Worm (Caenorhabditis elegans): ENCODE data around the gene F46C5.2.

Gene F46C5.2

ce11 chrII:8787376-8787775 lies 41.7 kb downstream of the F46C5.2 start (continued):
- TF ChIP-seq nhr-76 (tag; optimal IDR thresholded peaks at IDR 0.05) (peak; percentile 20), lsy-2 (tag; optimal IDR thresholded peaks at IDR 0.05) (peak; percentile 74 to 94), Y75B8A.6 (GFP tag; IDR thresholded peaks at IDR 0.05) (no peak), daf-8 (GFP tag; IDR thresholded peaks at IDR 0.05) (no peak), egl-27 (tag; optimal IDR thresholded peaks at IDR 0.05) (no peak), tag-97 (GFP tag; IDR thresholded peaks at IDR 0.05) (no peak), nhr-48 (tag; optimal IDR thresholded peaks at IDR 0.05) (peak; percentile 70), hmg-1.1 (GFP tag; IDR thresholded peaks at IDR 0.05) (peak; percentile 91), nhr-102 (tag; optimal IDR thresholded peaks at IDR 0.05) (peak; percentile 75), rbr-2 (tag; optimal IDR thresholded peaks at IDR 0.05) (peak; percentile 93), ztf-7 (tag; optimal IDR thresholded peaks at IDR 0.05) (peak; percentile 78), arid-1 (GFP tag; conservative IDR thresholded peaks at IDR 0.05) (peak; percentile 66; the same call in 1 of the 2 replicates), ztf-11 (tag; optimal IDR thresholded peaks at IDR 0.05) (no peak), F49E8.2 (tag; optimal IDR thresholded peaks at IDR 0.05; ENCODE audit: borderline replicate concordance) (no peak), nhr-10 (tag; optimal IDR thresholded peaks at IDR 0.05) (no peak), set-16 (GFP tag; IDR thresholded peaks at IDR 0.05) (peak; percentile 25; the same call in 1 of the 2 replicates), aly-2 (tag; optimal IDR thresholded peaks at IDR 0.05) (no peak), nhr-11 (tag; optimal IDR thresholded peaks at IDR 0.05) (peak; percentile 97), pqm-1 (tag; optimal IDR thresholded peaks at IDR 0.05) (peak; percentile 22), lin-15B (tag; optimal IDR thresholded peaks at IDR 0.05) (peak; percentile 6), dmd-6 (GFP tag; IDR thresholded peaks at IDR 0.05) (peak; percentile 91), T20F7.1 (GFP tag; optimal IDR thresholded peaks at IDR 0.05) (peak; percentile 80), mdt-29 (GFP tag; IDR thresholded peaks at IDR 0.05) (peak; percentile 92), Y105C5A.15 (GFP tag; IDR thresholded peaks at IDR 0.05) (no peak), zfp-3 (GFP tag; conservative IDR thresholded peaks at IDR 0.05) (peak; percentile 86)

DNA sequence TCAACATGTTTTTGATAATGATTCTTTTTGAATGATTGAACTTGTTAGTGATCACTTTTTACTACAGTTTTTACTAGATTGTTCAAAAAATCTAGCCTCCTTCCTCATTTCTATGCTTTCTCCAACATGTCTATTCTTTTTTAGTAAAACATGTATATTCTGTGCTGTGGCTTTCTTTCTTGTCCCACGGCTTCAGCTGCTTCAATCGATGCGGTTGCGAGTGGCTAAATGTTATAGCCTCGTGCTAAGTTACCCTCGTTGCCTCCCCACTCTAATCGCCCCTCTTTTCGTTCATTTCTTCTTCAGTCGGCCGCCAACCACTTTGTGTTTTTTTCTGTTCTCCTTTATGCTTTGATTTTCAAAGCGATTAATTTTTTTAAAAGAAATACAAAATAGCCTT lies 43.2 kb downstream of the F46C5.2 start:
- TF ChIP-seq lsy-2 (tag; optimal IDR thresholded peaks at IDR 0.05) (peak in 1 of 2 experiments; percentile 34), dmd-8 (GFP tag; IDR thresholded peaks at IDR 0.05) (no peak), mdl-1 (tag; optimal IDR thresholded peaks at IDR 0.05) (peak; percentile 62 to 76), ceh-28 (tag; optimal IDR thresholded peaks at IDR 0.05) (peak; percentile 38), hmg-1.1 (GFP tag; IDR thresholded peaks at IDR 0.05) (0 out of 2 replicates have a peak, but pooled peaks have one; percentile 39), rbr-2 (tag; optimal IDR thresholded peaks at IDR 0.05) (peak; percentile 50), pqm-1 (tag; optimal IDR thresholded peaks at IDR 0.05) (no peak), mes-2 (tag; optimal IDR thresholded peaks at IDR 0.05; ENCODE audit: poor library complexity, severe bottlenecking) (peak; percentile 47), zfp-3 (GFP tag; conservative IDR thresholded peaks at IDR 0.05) (0 out of 2 replicates have a peak, but pooled peaks have one; percentile 73), spr-1 (tag; optimal IDR thresholded peaks at IDR 0.05) (no peak), unc-130 (GFP tag; optimal IDR thresholded peaks at IDR 0.05) (no peak), lin-13 (GFP tag; optimal IDR thresholded peaks at IDR 0.05) (no peak), Y75B8A.6 (GFP tag; IDR thresholded peaks at IDR 0.05) (no peak), nhr-237 (tag; optimal IDR thresholded peaks at IDR 0.05) (no peak), arid-1 (GFP tag; conservative IDR thresholded peaks at IDR 0.05) (no peak), vab-7 (GFP tag; IDR thresholded peaks at IDR 0.05) (0 out of 2 replicates have a peak, but pooled peaks have one; percentile 9), ctbp-1 (GFP tag; IDR thresholded peaks at IDR 0.05) (0 out of 2 replicates have a peak, but pooled peaks have one; percentile 14), fkh-10 (GFP tag; optimal IDR thresholded peaks at IDR 0.05) (peak; percentile 17), mxl-3 (GFP tag; optimal IDR thresholded peaks at IDR 0.05) (peak; percentile 37), unc-62 (GFP tag; optimal IDR thresholded peaks at IDR 0.05 in 1 of 2) (peak in 1 of 2 experiments; percentile 72), unc-62 (tag; optimal IDR thresholded peaks at IDR 0.05) (no peak), T26A8.4 (GFP tag; IDR thresholded peaks at IDR 0.05) (peak; percentile 61), nhr-42 (GFP tag; IDR thresholded peaks at IDR 0.05) (no peak), egl-43 (GFP tag; IDR thresholded peaks at IDR 0.05) (peak; percentile 60), hlh-30 (tag; optimal IDR thresholded peaks at IDR 0.05; ENCODE audit: insufficient read depth) (peak; percentile 82), hif-1 (tag; optimal IDR thresholded peaks at IDR 0.05) (peak in 1 of 2 experiments; percentile 9)
